Worm (Caenorhabditis elegans) whole organism, mixed stage, embryonic: ENCODE measurements around the gene famp-1.
"Not testable (repeated sequence)": the region's sequence is repeated elsewhere in the genome, so short reads cannot be mapped to it uniquely, and the experiment has no call there.

Experiments used
- elt-1 ChIP-seq: sonication (generic microtip); optimal IDR thresholded peaks from 2 replicates; lab custom pipeline; 2017; ENCODE audit warnings: missing genetic modification characterization, mild to moderate bottlenecking, missing compliant biosample characterization, antibody characterized with exemption, moderate library complexity, borderline replicate concordance; ENCODE audit not compliant: insufficient read depth
- mep-1 ChIP-seq: fragments of 150-350 bp; optimal IDR thresholded peaks from 2 replicates; lab custom pipeline; 2017; ENCODE audit warnings: missing biosample characterization, missing genetic modification reagents, missing genetic modification characterization, inconsistent platforms
- snpc-4 ChIP-seq: fragments of 150-350 bp; optimal IDR thresholded peaks from 2 replicates; lab custom pipeline; 2014; ENCODE audit warnings: missing biosample characterization, missing genetic modification characterization
- unc-62 ChIP-seq: fragments of 150-350 bp; optimal IDR thresholded peaks from 2 replicates; lab custom pipeline; 2014; ENCODE audit warnings: missing biosample characterization, missing genetic modification reagents, missing genetic modification characterization
- ztf-11 ChIP-seq: fragments of 150-350 bp; optimal IDR thresholded peaks from 2 replicates; lab custom pipeline; 2014; ENCODE audit warnings: missing biosample characterization, missing genetic modification characterization

ce11 chrIV:2245565-2245964 lies 17.9 kb downstream of the famp-1 start, which contains the start of gene M70.1:
- TF ChIP-seq mep-1; elt-1 (tag; lab: Kevin White, UChicago); ztf-11 (tag; lab: Kevin White, UChicago); unc-62 (GFP tag; lab: Kevin White, UChicago); snpc-4: not testable (repeated sequence)
